Worm (Caenorhabditis elegans): Measurements from ENCODE around the gene C36C9.5.

- TF ChIP-seq him-1 (tag; optimal IDR thresholded peaks at IDR 0.05) (no peak), dao-5 (tag; optimal IDR thresholded peaks at IDR 0.05) (no peak), W03F9.2 (tag; optimal IDR thresholded peaks at IDR 0.05) (no peak)
Measured at ce11 chrX:1667056-1667455, 36.7 kb downstream of the C36C9.5 start.

Measured in whole organism, L4/young adult.